Worm (Caenorhabditis elegans): Measurements from ENCODE around the gene T28C6.7.

The T28C6.7 gene

ce11 chrIV:8872958-8873357 lies 45.4 kb downstream of the T28C6.7 start, which contains the start of gene C09G9.3:
C09G9.3 (minus strand) TSS chrIV:8873058.
- TF ChIP-seq blmp-1 (tag; optimal IDR thresholded peaks at IDR 0.05) = no peak
- TF ChIP-seq mep-1 (tag; optimal IDR thresholded peaks at IDR 0.05) = no peak
- TF ChIP-seq sptf-1 (tag; optimal IDR thresholded peaks at IDR 0.05) = no peak
- no peak for TF ChIP-seq lin-32 (GFP tag; optimal IDR thresholded peaks at IDR 0.05)
- no peak for TF ChIP-seq drap-1 (GFP tag; optimal IDR thresholded peaks at IDR 0.05)
- TF ChIP-seq elt-3 (tag; optimal IDR thresholded peaks at IDR 0.05) = no peak
- no peak for TF ChIP-seq nhr-28 (tag; optimal IDR thresholded peaks at IDR 0.05)
- no peak for TF ChIP-seq sem-2 (GFP tag; optimal IDR thresholded peaks at IDR 0.05)
- no peak for TF ChIP-seq nhr-237 (tag; optimal IDR thresholded peaks at IDR 0.05)
- no peak for TF ChIP-seq bed-3 (GFP tag; optimal IDR thresholded peaks at IDR 0.05)
- no peak for TF ChIP-seq snpc-4 (tag; optimal IDR thresholded peaks at IDR 0.05)
- TF ChIP-seq elt-1 (tag; optimal IDR thresholded peaks at IDR 0.05; ENCODE audit: borderline replicate concordance, insufficient read depth) = no peak
- no peak for TF ChIP-seq ceh-83 (GFP tag; optimal IDR thresholded peaks at IDR 0.05)
- no peak for TF ChIP-seq unc-62 (GFP tag; optimal IDR thresholded peaks at IDR 0.05)

ce11 chrIV:8873847-8874246 lies 46.2 kb downstream of the T28C6.7 start, which contains the start of gene hdl-2:
hdl-2 (plus strand) TSS chrIV:8874147.
- no peak for TF ChIP-seq ztf-11 (tag; optimal IDR thresholded peaks at IDR 0.05)
- no peak for TF ChIP-seq nhr-2 (tag; optimal IDR thresholded peaks at IDR 0.05)
- no peak for TF ChIP-seq sptf-1 (tag; optimal IDR thresholded peaks at IDR 0.05)
- TF ChIP-seq unc-62 (GFP tag; optimal IDR thresholded peaks at IDR 0.05) = no peak
- no peak for TF ChIP-seq nhr-76 (tag; optimal IDR thresholded peaks at IDR 0.05)
- TF ChIP-seq M03D4.4 (tag; optimal IDR thresholded peaks at IDR 0.05) = no peak
- no peak for TF ChIP-seq nhr-237 (tag; optimal IDR thresholded peaks at IDR 0.05)
- no peak for TF ChIP-seq ham-2 (GFP tag; optimal IDR thresholded peaks at IDR 0.05)
- TF ChIP-seq cnd-1 (tag; optimal IDR thresholded peaks at IDR 0.05) = no peak
- TF ChIP-seq unc-39 (tag; optimal IDR thresholded peaks at IDR 0.05) = no peak
- TF ChIP-seq flh-1 (GFP tag; optimal IDR thresholded peaks at IDR 0.05) = no peak
- TF ChIP-seq zip-8 (tag; optimal IDR thresholded peaks at IDR 0.05) = no peak
- no peak for TF ChIP-seq sem-2 (GFP tag; optimal IDR thresholded peaks at IDR 0.05)
- TF ChIP-seq pha-4 (tag; optimal IDR thresholded peaks at IDR 0.05) = no peak
- TF ChIP-seq snpc-4 (tag; optimal IDR thresholded peaks at IDR 0.05) = no peak
- TF ChIP-seq ceh-83 (GFP tag; optimal IDR thresholded peaks at IDR 0.05) = no peak
- no peak for TF ChIP-seq mls-2 (tag; optimal IDR thresholded peaks at IDR 0.05)

ce11 chrIV:8879810-8880209 lies 52.2 kb downstream of the T28C6.7 start, which contains the start of gene npax-4:
npax-4 (minus strand) TSS chrIV:8879910.
- no peak for TF ChIP-seq zip-8 (tag; optimal IDR thresholded peaks at IDR 0.05)
- no peak for TF ChIP-seq ceh-43 (GFP tag; optimal IDR thresholded peaks at IDR 0.05)
- no peak for TF ChIP-seq nhr-76 (tag; optimal IDR thresholded peaks at IDR 0.05)
- TF ChIP-seq bed-3 (GFP tag; optimal IDR thresholded peaks at IDR 0.05) = no peak
- TF ChIP-seq unc-62 (GFP tag; optimal IDR thresholded peaks at IDR 0.05) = no peak
- no peak for TF ChIP-seq ceh-83 (GFP tag; optimal IDR thresholded peaks at IDR 0.05)
- no peak for TF ChIP-seq mls-2 (tag; optimal IDR thresholded peaks at IDR 0.05)
- TF ChIP-seq snpc-4 (tag; optimal IDR thresholded peaks at IDR 0.05) = no peak
- TF ChIP-seq flh-1 (GFP tag; optimal IDR thresholded peaks at IDR 0.05) = no peak
- TF ChIP-seq elt-3 (tag; optimal IDR thresholded peaks at IDR 0.05) = no peak
- no peak for TF ChIP-seq cnd-1 (tag; optimal IDR thresholded peaks at IDR 0.05)
- no peak for TF ChIP-seq unc-120 (tag; optimal IDR thresholded peaks at IDR 0.05; ENCODE audit: poor library complexity, severe bottlenecking)

ce11 chrIV:8881181-8881580 lies 53.6 kb downstream of the T28C6.7 start, which contains the start of gene C09G9.8:
C09G9.8 (plus strand) TSS chrIV:8881481.
- no peak for TF ChIP-seq nhr-2 (tag; optimal IDR thresholded peaks at IDR 0.05)
- TF ChIP-seq tbx-8 (GFP tag; optimal IDR thresholded peaks at IDR 0.05) = no peak
- TF ChIP-seq unc-39 (tag; optimal IDR thresholded peaks at IDR 0.05) = no peak
- no peak for TF ChIP-seq cnd-1 (tag; optimal IDR thresholded peaks at IDR 0.05)

- no peak for TF ChIP-seq drap-1 (GFP tag; optimal IDR thresholded peaks at IDR 0.05)
- no peak for TF ChIP-seq nhr-237 (tag; optimal IDR thresholded peaks at IDR 0.05)
- TF ChIP-seq nhr-28 (tag; optimal IDR thresholded peaks at IDR 0.05) = no peak
- no peak for TF ChIP-seq hlh-1 (tag; optimal IDR thresholded peaks at IDR 0.05)
Observed at ce11 chrIV:8886228-8886627, 58.6 kb downstream of the T28C6.7 start, which contains the start of gene C09G9.5. C09G9.5 (plus strand) TSS chrIV:8886528.
